Fruit fly (Drosophila melanogaster) whole organism, prepupa: ENCODE data around the gene CG15922.

Source experiments
- Blimp-1 ChIP-seq: fragments of 200-800 bp; sonication (Bioruptor generic); optimal IDR thresholded peaks from 3 replicates; lab custom pipeline; 2017; ENCODE audit warnings: missing biosample characterization, missing genetic modification characterization, mild to moderate bottlenecking, moderate library complexity, missing genetic modification reagents
- CG11294 ChIP-seq: fragments of 200-800 bp; sonication (Bioruptor generic); IDR thresholded peaks from 2 replicates; pipeline ENCODE4 v1.3.6; 2022; ENCODE audit warnings: missing biosample characterization, missing genetic modification characterization
- CG6854 ChIP-seq: fragments of 200-800 bp; sonication (Bioruptor generic); optimal IDR thresholded peaks from 2 replicates; lab custom pipeline; 2017; ENCODE audit warnings: missing biosample characterization, mild to moderate bottlenecking, missing genetic modification characterization
- Sox102F ChIP-seq: fragments of 200-800 bp; sonication (Bioruptor generic); optimal IDR thresholded peaks from 2 replicates; lab custom pipeline; 2016; ENCODE audit warnings: missing biosample characterization, mild to moderate bottlenecking, missing genetic modification characterization
- acj6 ChIP-seq: fragments of 200-800 bp; sonication (Bioruptor generic); optimal IDR thresholded peaks from 3 replicates; lab custom pipeline; 2016; ENCODE audit warnings: missing biosample characterization, missing genetic modification characterization
- fd59A ChIP-seq: fragments of 200-800 bp; sonication (Bioruptor generic); optimal IDR thresholded peaks from 2 replicates; lab custom pipeline; 2017; ENCODE audit warnings: missing biosample characterization, mild to moderate bottlenecking, missing genetic modification characterization, missing genetic modification reagents
- fkh ChIP-seq: fragments of 200-800 bp; sonication (Bioruptor generic); optimal IDR thresholded peaks from 3 replicates; lab custom pipeline; 2017; ENCODE audit warnings: missing biosample characterization, mild to moderate bottlenecking, missing genetic modification characterization, moderate library complexity
- svp ChIP-seq: fragments of 200-800 bp; sonication (Bioruptor generic); peaks from one replicate; lab custom pipeline; 2016; ENCODE audit warnings: missing biosample characterization, missing genetic modification characterization

DNA sequence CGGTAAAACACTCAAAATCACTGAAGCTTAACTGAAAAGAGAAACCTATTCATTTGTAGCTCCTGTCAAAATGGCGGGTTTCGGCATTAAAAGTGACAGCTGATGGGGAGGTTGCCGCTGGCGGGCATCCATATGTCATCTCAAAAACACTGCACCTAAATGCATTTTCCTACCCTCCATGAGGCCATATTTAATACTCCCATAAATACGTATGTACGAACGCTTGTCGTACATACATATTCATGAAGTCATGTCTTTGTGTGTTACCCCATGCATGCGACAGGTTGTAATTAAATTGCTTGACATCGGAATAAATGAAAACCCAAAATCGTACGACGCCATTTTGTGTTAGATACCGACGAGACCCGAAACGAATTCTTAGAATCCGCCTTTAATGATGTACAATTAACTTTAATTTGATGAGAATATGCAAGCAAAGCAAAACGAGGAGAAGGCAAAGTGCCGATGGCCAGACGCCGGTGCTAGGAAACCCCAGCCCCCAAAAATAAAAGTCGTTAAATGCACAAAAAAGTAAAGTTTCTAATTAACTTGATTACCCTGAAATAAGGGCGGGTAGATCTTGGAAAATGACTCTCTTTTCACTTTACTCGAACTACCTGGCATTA, 36.4 kb upstream of the CG15922 start:
- TF ChIP-seq CG11294: no peak
- no peak for TF ChIP-seq Sox102F (GFP tag; lab: Kevin White, UChicago)
- no peak for TF ChIP-seq Blimp-1
- no peak for TF ChIP-seq acj6 (GFP tag; lab: Kevin White, UChicago)
- no peak for TF ChIP-seq fd59A (GFP tag; lab: Kevin White, UChicago)
- TF ChIP-seq CG6854 (GFP tag; lab: Kevin White, UChicago): no peak
- no peak for TF ChIP-seq fkh (GFP tag; lab: Kevin White, UChicago)
- TF ChIP-seq svp (GFP tag; lab: Kevin White, UChicago): no peak
